Fruit fly (Drosophila melanogaster) whole organism, embryonic: ENCODE measurements around the gene CG31793.
A peak's percentile ranks its signal among the peaks of the same experiment; 100 is the strongest.

Source experiments
- Asciz ChIP-seq: fragments of 200-800 bp; sonication (Bioruptor generic); optimal IDR thresholded peaks from 2 replicates; lab custom pipeline; 2017; ENCODE audit warnings: missing biosample characterization, mild to moderate bottlenecking, missing genetic modification characterization, missing genetic modification reagents
- B-H2 ChIP-seq: fragments of 200-800 bp; sonication (Bioruptor generic); optimal IDR thresholded peaks from 2 replicates; lab custom pipeline; 2018; ENCODE audit warnings: missing biosample characterization, mild to moderate bottlenecking, missing genetic modification characterization
- CG11085 ChIP-seq: fragments of 200-800 bp; sonication (Bioruptor generic); IDR thresholded peaks from 2 replicates; pipeline ENCODE4 v1.3.6; 2022; ENCODE audit warnings: missing biosample characterization, missing genetic modification characterization
- CG14860 ChIP-seq: fragments of 200-800 bp; sonication (Bioruptor generic); IDR thresholded peaks from 3 replicates; pipeline ENCODE4 v1.3.6; 2022; ENCODE audit warnings: missing biosample characterization, missing genetic modification characterization; ENCODE audit not compliant: partially characterized antibody
- CG15073 ChIP-seq: fragments of 200-800 bp; sonication (Bioruptor generic); optimal IDR thresholded peaks from 2 replicates; lab custom pipeline; 2016; ENCODE audit warnings: missing biosample characterization, missing genetic modification characterization
- CG16813 ChIP-seq: fragments of 200-800 bp; sonication (Bioruptor generic); IDR thresholded peaks from 3 replicates; pipeline ENCODE4 v1.3.6; 2022; ENCODE audit warnings: missing biosample characterization, missing genetic modification characterization; ENCODE audit not compliant: partially characterized antibody
- CG17912 ChIP-seq: fragments of 200-800 bp; sonication (Bioruptor generic); optimal IDR thresholded peaks from 2 replicates; lab custom pipeline; 2018; ENCODE audit warnings: missing biosample characterization, mild to moderate bottlenecking, missing genetic modification characterization
- CG30020 ChIP-seq: fragments of 200-800 bp; optimal IDR thresholded peaks from 2 replicates; lab custom pipeline; 2019; ENCODE audit warnings: missing biosample characterization, mild to moderate bottlenecking, missing genetic modification characterization, moderate library complexity
- CG31388 ChIP-seq: fragments of 200-800 bp; sonication (Bioruptor generic); optimal IDR thresholded peaks from 2 replicates; lab custom pipeline; 2016; ENCODE audit warnings: missing biosample characterization, missing genetic modification characterization
- CG4424 ChIP-seq: fragments of 200-800 bp; sonication (Bioruptor generic); optimal IDR thresholded peaks from 3 replicates; lab custom pipeline; 2016; ENCODE audit warnings: missing biosample characterization, missing genetic modification characterization
- CG4617 ChIP-seq: fragments of 200-800 bp; sonication (Bioruptor generic); optimal IDR thresholded peaks from 3 replicates; lab custom pipeline; 2016; ENCODE audit warnings: missing biosample characterization, missing genetic modification characterization, borderline replicate concordance
- CG5180 ChIP-seq: fragments of 200-800 bp; sonication (Bioruptor generic); optimal IDR thresholded peaks from 3 replicates; lab custom pipeline; 2017; ENCODE audit warnings: missing biosample characterization, missing genetic modification characterization, mild to moderate bottlenecking, moderate library complexity, missing genetic modification reagents
- CG6683 ChIP-seq: fragments of 200-800 bp; sonication (Bioruptor generic); optimal IDR thresholded peaks from 2 replicates; lab custom pipeline; 2017; ENCODE audit warnings: missing biosample characterization, mild to moderate bottlenecking, missing genetic modification characterization, missing genetic modification reagents
- CG6791 ChIP-seq: fragments of 200-800 bp; sonication (Bioruptor generic); IDR thresholded peaks from 3 replicates; pipeline ENCODE4 v1.3.6; 2022; ENCODE audit warnings: missing biosample characterization, missing genetic modification characterization; ENCODE audit not compliant: partially characterized antibody
- CG7556 ChIP-seq: fragments of 200-800 bp; sonication (Bioruptor generic); optimal IDR thresholded peaks from 2 replicates; lab custom pipeline; 2017; ENCODE audit warnings: missing biosample characterization, mild to moderate bottlenecking, missing genetic modification characterization
- CG8924 ChIP-seq: fragments of 200-800 bp; optimal IDR thresholded peaks from 3 replicates; lab custom pipeline; 2019; ENCODE audit warnings: missing biosample characterization, mild to moderate bottlenecking, missing genetic modification characterization, moderate library complexity
- D ChIP-seq, 2 experiments: fragments of 200-800 bp in 1 of 2; fragments of >200 bp in 1 of 2; sonication (Bioruptor generic) in 1 of 2; optimal IDR thresholded peaks; 2 replicates in 1 of 2; 3 replicates in 1 of 2; lab custom pipeline; 2017; ENCODE audit warnings: mild to moderate bottlenecking in 1 of 2, missing biosample characterization in 1 of 2, missing genetic modification characterization in 1 of 2, missing genetic modification reagents in 1 of 2
- Gug ChIP-seq: fragments of 200-800 bp; sonication (Bioruptor generic); IDR thresholded peaks from 4 replicates; pipeline ENCODE4 v1.3.6; 2022; ENCODE audit warnings: missing biosample characterization, missing genetic modification characterization
- HLH4C ChIP-seq: fragments of 200-800 bp; sonication (Bioruptor generic); IDR thresholded peaks from 3 replicates; pipeline ENCODE4 v1.3.6; 2022; ENCODE audit warnings: missing biosample characterization, missing genetic modification characterization; ENCODE audit not compliant: partially characterized antibody
- Hmx ChIP-seq: fragments of 200-800 bp; sonication (Bioruptor generic); optimal IDR thresholded peaks from 2 replicates; lab custom pipeline; 2016; ENCODE audit warnings: missing biosample characterization, missing genetic modification characterization
- Max ChIP-seq: fragments of 200-800 bp; sonication (Bioruptor generic); optimal IDR thresholded peaks from 2 replicates; lab custom pipeline; 2016; ENCODE audit warnings: missing biosample characterization, mild to moderate bottlenecking, missing genetic modification characterization
- Optix ChIP-seq: fragments of 200-800 bp; sonication (Bioruptor generic); IDR thresholded peaks from 3 replicates; pipeline ENCODE4 v1.3.6; 2022; ENCODE audit warnings: missing biosample characterization, missing genetic modification characterization
- Six4 ChIP-seq: fragments of 200-800 bp; sonication (Bioruptor generic); optimal IDR thresholded peaks from 2 replicates; lab custom pipeline; 2016; ENCODE audit warnings: missing biosample characterization, missing genetic modification characterization
- Sox102F ChIP-seq: fragments of 200-800 bp; sonication (Bioruptor generic); optimal IDR thresholded peaks from 2 replicates; lab custom pipeline; 2018; ENCODE audit warnings: missing biosample characterization, mild to moderate bottlenecking, missing genetic modification characterization, moderate library complexity
- Trl ChIP-seq, 3 experiments: fragments of >200 bp in 2 of 3; fragments of 200-800 bp in 1 of 3; sonication (Bioruptor generic) in 1 of 3; optimal IDR thresholded peaks; 2 replicates in 1 of 3; 3 replicates in 2 of 3; lab custom pipeline; 2016 to 2017; ENCODE audit warnings: missing biosample characterization in 1 of 3, missing genetic modification characterization in 1 of 3
- Usf ChIP-seq: fragments of 200-800 bp; sonication (Bioruptor generic); optimal IDR thresholded peaks from 2 replicates; lab custom pipeline; 2017; ENCODE audit warnings: missing genotype, missing biosample characterization, missing genetic modification characterization
- ab ChIP-seq: fragments of 200-800 bp; sonication (Bioruptor generic); optimal IDR thresholded peaks from 2 replicates; lab custom pipeline; 2016; ENCODE audit warnings: missing biosample characterization, missing genetic modification characterization
- ac ChIP-seq: fragments of 200-800 bp; sonication (Bioruptor generic); optimal IDR thresholded peaks from 3 replicates; lab custom pipeline; 2017; ENCODE audit warnings: missing biosample characterization, mild to moderate bottlenecking, missing genetic modification characterization
- bigmax ChIP-seq: fragments of 200-800 bp; sonication (Bioruptor generic); optimal IDR thresholded peaks from 2 replicates; lab custom pipeline; 2018; ENCODE audit warnings: missing biosample characterization, mild to moderate bottlenecking, missing genetic modification characterization
- bowl ChIP-seq: fragments of 200-800 bp; sonication (Bioruptor generic); IDR thresholded peaks from 2 replicates; pipeline ENCODE4 v1.3.6; 2022; ENCODE audit warnings: missing biosample characterization, missing genetic modification characterization
- danr ChIP-seq: fragments of 200-800 bp; sonication (Bioruptor generic); IDR thresholded peaks from 2 replicates; pipeline ENCODE4 v1.3.6; 2022; ENCODE audit warnings: missing biosample characterization, missing genetic modification characterization
- eyg ChIP-seq: fragments of 200-800 bp; sonication (Bioruptor generic); optimal IDR thresholded peaks from 3 replicates; lab custom pipeline; 2016; ENCODE audit warnings: missing biosample characterization, missing genetic modification characterization
- gfzf ChIP-seq: fragments of 200-800 bp; sonication (Bioruptor generic); optimal IDR thresholded peaks from 2 replicates; lab custom pipeline; 2016; ENCODE audit warnings: missing biosample characterization, mild to moderate bottlenecking, missing genetic modification characterization, moderate library complexity
- grn ChIP-seq: fragments of 200-800 bp; sonication (Bioruptor generic); optimal IDR thresholded peaks from 3 replicates; lab custom pipeline; 2017; ENCODE audit warnings: missing biosample characterization, missing genetic modification characterization
- ham ChIP-seq: fragments of 200-800 bp; sonication (Bioruptor generic); IDR thresholded peaks from 2 replicates; pipeline ENCODE4 v1.3.6; 2022; ENCODE audit warnings: missing biosample characterization, missing genetic modification characterization
- hb ChIP-seq: fragments of 200-800 bp; sonication (Bioruptor generic); IDR thresholded peaks from 3 replicates; pipeline ENCODE4 v1.3.6; 2022; ENCODE audit warnings: missing biosample characterization, missing genetic modification characterization; ENCODE audit not compliant: partially characterized antibody
- jumu ChIP-seq: fragments of 200-800 bp; sonication (Bioruptor generic); optimal IDR thresholded peaks from 3 replicates; lab custom pipeline; 2016; ENCODE audit warnings: missing biosample characterization, missing genetic modification characterization
- oc ChIP-seq: fragments of 200-800 bp; sonication (Bioruptor generic); optimal IDR thresholded peaks from 2 replicates; lab custom pipeline; 2018; ENCODE audit warnings: missing biosample characterization, mild to moderate bottlenecking, missing genetic modification characterization, moderate library complexity
- org-1 ChIP-seq: fragments of 200-800 bp; sonication (Bioruptor generic); optimal IDR thresholded peaks from 2 replicates; lab custom pipeline; 2017; ENCODE audit warnings: missing biosample characterization, missing genetic modification characterization
- pum ChIP-seq: fragments of 200-800 bp; sonication (Bioruptor generic); optimal IDR thresholded peaks from 2 replicates; lab custom pipeline; 2016; ENCODE audit warnings: missing biosample characterization, missing genetic modification characterization
- sc ChIP-seq, 3 experiments: fragments of >200 bp in 2 of 3; fragments of 200-800 bp in 1 of 3; sonication (Bioruptor generic) in 1 of 3; optimal IDR thresholded peaks; 2 replicates in 2 of 3; 3 replicates in 1 of 3; lab custom pipeline; 2017; ENCODE audit warnings: mild to moderate bottlenecking in 1 of 3, missing biosample characterization in 1 of 3, missing genetic modification characterization in 1 of 3, missing genetic modification reagents in 1 of 3
- scrt ChIP-seq: fragments of 200-800 bp; sonication (Bioruptor generic); optimal IDR thresholded peaks from 2 replicates; lab custom pipeline; 2018; ENCODE audit warnings: missing biosample characterization, mild to moderate bottlenecking, missing genetic modification characterization, moderate library complexity
- shn ChIP-seq: fragments of 200-800 bp; sonication (Bioruptor generic); optimal IDR thresholded peaks from 3 replicates; lab custom pipeline; 2016; ENCODE audit warnings: missing biosample characterization, missing genetic modification characterization
- so ChIP-seq: fragments of 200-800 bp; sonication (Bioruptor generic); IDR thresholded peaks from 3 replicates; pipeline ENCODE4 v1.3.6; 2022; ENCODE audit warnings: missing biosample characterization, missing genetic modification characterization
- stc ChIP-seq: fragments of 200-800 bp; sonication (Bioruptor generic); IDR thresholded peaks from 2 replicates; pipeline ENCODE4 v1.3.6; 2022; ENCODE audit warnings: missing biosample characterization, missing genetic modification characterization
- tgo ChIP-seq: fragments of 200-800 bp; sonication (Bioruptor generic); IDR thresholded peaks from 3 replicates; pipeline ENCODE4 v1.3.6; 2022; ENCODE audit warnings: missing biosample characterization, missing genetic modification characterization
- usp ChIP-seq: fragments of >200 bp; optimal IDR thresholded peaks from 2 replicates; lab custom pipeline; 2017; ENCODE audit warnings: missing biosample characterization, missing genetic modification characterization
- zfh1 ChIP-seq: fragments of 200-800 bp; sonication (Bioruptor generic); IDR thresholded peaks from 3 replicates; pipeline ENCODE4 v1.3.6; 2022; ENCODE audit warnings: missing biosample characterization, missing genetic modification characterization

CG31793 gene

dm6 chr2L:19051534-19052100, 48.5 kb downstream of the CG31793 start, which contains the start of gene Rpn3 (continued):
- TF ChIP-seq gfzf (GFP tag; lab: Kevin White, UChicago) (no peak), HLH4C (GFP tag; lab: Robert Waterston, UW) (peak; percentile 72), bigmax (GFP tag; lab: Kevin White, UChicago) (no peak), bowl (GFP tag; lab: Robert Waterston, UW) (no peak), CG4424 (GFP tag; lab: Kevin White, UChicago) (peak; percentile 90), org-1 (GFP tag; lab: Kevin White, UChicago) (peak; percentile 32), pum (GFP tag; lab: Kevin White, UChicago) (peak; percentile 69), CG7556 (GFP tag; lab: Kevin White, UChicago) (peak; percentile 78), scrt (GFP tag; lab: Kevin White, UChicago) (peak; percentile 63), CG4617 (peak; percentile 69), Gug (GFP tag; lab: Robert Waterston, UW) (peak; percentile 57; the same call in 3 of the 4 replicates), zfh1 (GFP tag; lab: Robert Waterston, UW) (peak; percentile 90), D (optimal IDR thresholded peaks at IDR 0.05; lab: Kevin White, UChicago) (no peak), D (GFP tag; optimal IDR thresholded peaks at IDR 0.05; lab: Kevin White, UChicago) (peak; percentile 55), CG5180 (GFP tag; lab: Kevin White, UChicago) (no peak), shn (GFP tag; lab: Kevin White, UChicago) (peak; percentile 82), so (GFP tag; lab: Robert Waterston, UW) (peak; percentile 84), oc (tag; lab: Kevin White, UChicago) (peak; percentile 58), ac (GFP tag; lab: Kevin White, UChicago) (no peak), CG16813 (GFP tag; lab: Robert Waterston, UW) (peak; percentile 64; the same call in 2 of the 3 replicates), CG8924 (tag; lab: Kevin White, UChicago) (peak; percentile 82), eyg (peak; percentile 55), Hmx (GFP tag; lab: Kevin White, UChicago) (no peak), CG14860 (peak; percentile 66; the same call in 2 of the 3 replicates), ab (GFP tag; lab: Kevin White, UChicago) (peak; percentile 12), Trl (optimal IDR thresholded peaks at IDR 0.05; lab: Kevin White, UChicago) (no peak), Trl (GFP tag; optimal IDR thresholded peaks at IDR 0.05; lab: Kevin White, UChicago) (peak; percentile 81), grn (GFP tag; lab: Kevin White, UChicago) (no peak), CG15073 (peak; percentile 46), CG17912 (GFP tag; lab: Kevin White, UChicago) (no peak), Usf (GFP tag; lab: Kevin White, UChicago) (peak; percentile 38), B-H2 (GFP tag; lab: Kevin White, UChicago) (peak; percentile 45), Six4 (peak; percentile 86), Asciz (no peak), CG6791 (GFP tag; lab: Robert Waterston, UW) (peak; percentile 71), CG6683 (peak; percentile 27), Sox102F (peak; percentile 91), danr (GFP tag; lab: Robert Waterston, UW) (peak; percentile 63), Max (peak; percentile 89), jumu (peak; percentile 73), ham (GFP tag; lab: Robert Waterston, UW) (no peak), stc (peak; percentile 73), sc (optimal IDR thresholded peaks at IDR 0.05; lab: Kevin White, UChicago) (no peak), sc (GFP tag; optimal IDR thresholded peaks at IDR 0.05; lab: Kevin White, UChicago) (peak; percentile 73), usp (GFP tag; lab: Kevin White, UChicago) (no peak), tgo (GFP tag; lab: Robert Waterston, UW) (peak; percentile 86), CG11085 (GFP tag; lab: Robert Waterston, UW) (peak; percentile 69; the same call in 1 of the 2 replicates), hb (peak; percentile 68; the same call in 2 of the 3 replicates), CG30020 (peak; percentile 55), CG31388 (GFP tag; lab: Kevin White, UChicago) (peak; percentile 65), Optix (GFP tag; lab: Robert Waterston, UW) (no peak)
